Fruit fly (Drosophila melanogaster): ENCODE measurements around the gene ninaD.

DNA sequence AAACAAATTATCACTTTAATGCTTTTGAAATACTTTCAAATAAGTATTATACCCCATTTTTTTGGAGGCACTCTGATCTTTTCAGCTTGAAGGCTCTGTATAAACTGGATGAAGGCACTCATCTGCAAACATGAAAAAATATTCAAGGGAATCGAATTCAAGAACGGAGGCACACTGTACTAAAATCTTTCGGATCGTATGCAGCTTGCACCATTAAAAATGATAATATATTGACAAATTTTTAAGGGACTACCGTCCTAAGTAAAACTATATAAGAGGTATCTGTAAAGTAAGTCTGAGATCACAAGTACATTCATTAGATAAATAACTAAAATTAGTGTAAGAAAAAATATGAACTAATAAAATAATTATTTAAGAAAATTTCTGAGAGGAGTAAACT lies 31.7 kb downstream of the ninaD start, which contains the start of gene CG44476:
- TF ChIP-seq Hr96 (GFP tag; optimal IDR thresholded peaks at IDR 0.05) (no peak), CG14711 (tag; optimal IDR thresholded peaks at IDR 0.05) (no peak), CG7101 (tag; optimal IDR thresholded peaks at IDR 0.05) (peak; percentile 31), Mnt (GFP tag; optimal IDR thresholded peaks at IDR 0.05) (no peak), pad (GFP tag; optimal IDR thresholded peaks at IDR 0.05) (no peak), kay (GFP tag; ENCODE audit: borderline replicate concordance) (no peak), tj (GFP tag; optimal IDR thresholded peaks at IDR 0.05) (no peak), CG1620 (GFP tag; optimal IDR thresholded peaks at IDR 0.05) (no peak), toe (GFP tag; optimal IDR thresholded peaks at IDR 0.05) (no peak), Crg-1 (GFP tag; optimal IDR thresholded peaks at IDR 0.05) (no peak), bab1 (GFP tag; optimal IDR thresholded peaks at IDR 0.05) (no peak), ovo (GFP tag; optimal IDR thresholded peaks at IDR 0.05) (no peak)
